Worm (Caenorhabditis elegans): Measurements from ENCODE around the gene T25B2.3.

- TF ChIP-seq him-1 (tag; optimal IDR thresholded peaks at IDR 0.05) (no peak), W03F9.2 (tag; optimal IDR thresholded peaks at IDR 0.05) (no peak)
Observed at ce11 chrX:6157411-6157916, 18.5 kb upstream of the T25B2.3 start.
